3 worm cellular contexts compared by ENCODE assay signal in genomic region chrIII:8043784-8044183, ce11.
TF ChIP-seq lines count a peak whose summit lies in the region.

No protein-coding gene starts in this region.

TF ChIP-seq in whole organism, L1 larva, 84 proteins besides CTCF, POLR2A, EP300 and RAD21 (continued from another document and continues in another):
- TF ChIP-seq lsy-2 (tag; optimal IDR thresholded peaks at IDR 0.05; lab: Kevin White, UChicago), result peak; percentile 96 to 98
- no peak for TF ChIP-seq sptf-1 (tag; optimal IDR thresholded peaks at IDR 0.05; lab: Kevin White, UChicago)
- TF ChIP-seq fkh-8 (tag; optimal IDR thresholded peaks at IDR 0.05; lab: Kevin White, UChicago), result peak; percentile 99
- TF ChIP-seq irx-1 (tag; optimal IDR thresholded peaks at IDR 0.05; lab: Kevin White, UChicago), result peak; percentile 69
- peak; percentile 99 for TF ChIP-seq fkh-10 (GFP tag; optimal IDR thresholded peaks at IDR 0.05; lab: Kevin White, UChicago)
- peak; percentile 96 for TF ChIP-seq isw-1 (GFP tag; IDR thresholded peaks at IDR 0.05; lab: Robert Waterston, UW)
- TF ChIP-seq tlp-1 (tag; optimal IDR thresholded peaks at IDR 0.05; lab: Kevin White, UChicago), result no peak
- TF ChIP-seq grh-1 (GFP tag; IDR thresholded peaks at IDR 0.05; lab: Robert Waterston, UW), result peak; percentile 75
- peak; percentile 49 for TF ChIP-seq zip-4 (GFP tag; optimal IDR thresholded peaks at IDR 0.05; lab: Kevin White, UChicago)
- TF ChIP-seq efl-3 (GFP tag; optimal IDR thresholded peaks at IDR 0.05; lab: Kevin White, UChicago), result no peak
- TF ChIP-seq pqm-1 (tag; optimal IDR thresholded peaks at IDR 0.05; lab: Kevin White, UChicago), result peak; percentile 60
- TF ChIP-seq mef-2 (tag; optimal IDR thresholded peaks at IDR 0.05; lab: Kevin White, UChicago), result peak; percentile 69
- TF ChIP-seq hlh-17 (GFP tag; optimal IDR thresholded peaks at IDR 0.05; lab: Kevin White, UChicago; ENCODE audit: borderline replicate concordance), result no peak
- peak; percentile 94 for TF ChIP-seq nhr-19 (GFP tag; conservative IDR thresholded peaks at IDR 0.05; lab: Robert Waterston, UW)
- peak; percentile 87 for TF ChIP-seq ztf-4 (tag; optimal IDR thresholded peaks at IDR 0.05; lab: Kevin White, UChicago)
- TF ChIP-seq dsc-1 (tag; optimal IDR thresholded peaks at IDR 0.05; lab: Kevin White, UChicago), result peak; percentile 97
- no peak for TF ChIP-seq alr-1 (tag; optimal IDR thresholded peaks at IDR 0.05; lab: Kevin White, UChicago; ENCODE audit: borderline replicate concordance)
- peak; percentile 98 for TF ChIP-seq lin-14 (GFP tag; optimal IDR thresholded peaks at IDR 0.05; lab: Kevin White, UChicago)
- TF ChIP-seq lir-3 (tag; optimal IDR thresholded peaks at IDR 0.05; lab: Kevin White, UChicago; ENCODE audit: poor library complexity), result peak; percentile 97
- TF ChIP-seq hpl-2 (GFP tag; optimal IDR thresholded peaks at IDR 0.05; lab: Kevin White, UChicago), result peak; percentile 96
- TF ChIP-seq ceh-88 (GFP tag; IDR thresholded peaks at IDR 0.05; lab: Robert Waterston, UW), result peak; percentile 92
- TF ChIP-seq nhr-12 (tag; optimal IDR thresholded peaks at IDR 0.05; lab: Kevin White, UChicago), result no peak
- peak; percentile 97 for TF ChIP-seq pax-3 (tag; optimal IDR thresholded peaks at IDR 0.05; lab: Kevin White, UChicago)
- TF ChIP-seq unc-62 (GFP tag; optimal IDR thresholded peaks at IDR 0.05; lab: Kevin White, UChicago), result peak; percentile 50
- no peak for TF ChIP-seq ets-5 (GFP tag; IDR thresholded peaks at IDR 0.05; lab: Robert Waterston, UW)
- no peak for TF ChIP-seq nhr-84 (tag; optimal IDR thresholded peaks at IDR 0.05; lab: Kevin White, UChicago)
- peak; percentile 95 for TF ChIP-seq ceh-63 (GFP tag; optimal IDR thresholded peaks at IDR 0.05; lab: Kevin White, UChicago)
- no peak for TF ChIP-seq nhr-28 (tag; optimal IDR thresholded peaks at IDR 0.05; lab: Kevin White, UChicago)
- TF ChIP-seq sox-4 (tag; optimal IDR thresholded peaks at IDR 0.05; lab: Kevin White, UChicago), result peak; percentile 85
- TF ChIP-seq snpc-4 (tag; optimal IDR thresholded peaks at IDR 0.05; lab: Kevin White, UChicago), result peak; percentile 79
- TF ChIP-seq nhr-90 (tag; optimal IDR thresholded peaks at IDR 0.05; lab: Kevin White, UChicago; ENCODE audit: poor library complexity), result peak; percentile 96
- TF ChIP-seq sup-37 (GFP tag; optimal IDR thresholded peaks at IDR 0.05; lab: Kevin White, UChicago), result peak; percentile 39
- TF ChIP-seq mab-9 (GFP tag; IDR thresholded peaks at IDR 0.05; lab: Robert Waterston, UW), result peak; percentile 86
- peak; percentile 97 for TF ChIP-seq jun-1 (tag; optimal IDR thresholded peaks at IDR 0.05; lab: Kevin White, UChicago)
- peak; percentile 99 for TF ChIP-seq nhr-77 (tag; optimal IDR thresholded peaks at IDR 0.05; lab: Kevin White, UChicago)
- peak; percentile 96 for TF ChIP-seq xbp-1 (tag; optimal IDR thresholded peaks at IDR 0.05; lab: Kevin White, UChicago)
- peak; percentile 99 for TF ChIP-seq vab-15 (tag; optimal IDR thresholded peaks at IDR 0.05; lab: Kevin White, UChicago)
- TF ChIP-seq nhr-47 (tag; optimal IDR thresholded peaks at IDR 0.05; lab: Kevin White, UChicago), result peak; percentile 96
- peak; percentile 86 for TF ChIP-seq unc-98 (GFP tag; IDR thresholded peaks at IDR 0.05; lab: Robert Waterston, UW)
- peak; percentile 95 for TF ChIP-seq tbx-2 (tag; optimal IDR thresholded peaks at IDR 0.05; lab: Kevin White, UChicago)
- peak in 1 of 2 experiments; percentile 93 for TF ChIP-seq ztf-11 (tag; optimal IDR thresholded peaks at IDR 0.05; lab: Kevin White, UChicago)
- no peak for TF ChIP-seq ama-1 (optimal IDR thresholded peaks at IDR 0.05; lab: Kevin White, UChicago)
- peak; percentile 98 for TF ChIP-seq lin-15B (tag; optimal IDR thresholded peaks at IDR 0.05; lab: Kevin White, UChicago)
- no peak for TF ChIP-seq unc-30 (tag; optimal IDR thresholded peaks at IDR 0.05; lab: Kevin White, UChicago)

TF ChIP-seq in whole organism, L3 larva, 47 proteins besides CTCF, POLR2A, EP300 and RAD21 (continued from another document):
- TF ChIP-seq daf-12 (tag; optimal IDR thresholded peaks at IDR 0.05; lab: Kevin White, UChicago), result peak; percentile 21
- peak; percentile 97 for TF ChIP-seq jun-1 (tag; optimal IDR thresholded peaks at IDR 0.05; lab: Kevin White, UChicago)
- TF ChIP-seq elt-3 (tag; optimal IDR thresholded peaks at IDR 0.05; lab: Kevin White, UChicago), result peak in 1 of 3 experiments; percentile 98
- TF ChIP-seq ceh-82 (tag; optimal IDR thresholded peaks at IDR 0.05; lab: Kevin White, UChicago), result peak; percentile 92
- peak; percentile 97 for TF ChIP-seq nhr-23 (tag; optimal IDR thresholded peaks at IDR 0.05; lab: Kevin White, UChicago)
- peak; percentile 96 for TF ChIP-seq nfya-1 (tag; optimal IDR thresholded peaks at IDR 0.05; lab: Kevin White, UChicago; ENCODE audit: insufficient read depth)
- TF ChIP-seq nhr-76 (tag; optimal IDR thresholded peaks at IDR 0.05; lab: Kevin White, UChicago), result peak; percentile 79
- peak; percentile 96 for TF ChIP-seq hmg-11 (tag; optimal IDR thresholded peaks at IDR 0.05; lab: Kevin White, UChicago)
- TF ChIP-seq ceh-28 (tag; optimal IDR thresholded peaks at IDR 0.05; lab: Kevin White, UChicago), result peak; percentile 93
- TF ChIP-seq nhr-28 (tag; optimal IDR thresholded peaks at IDR 0.05; lab: Kevin White, UChicago), result no peak
- TF ChIP-seq skn-1 (tag; optimal IDR thresholded peaks at IDR 0.05; lab: Kevin White, UChicago), result peak; percentile 92
- peak; percentile 81 for TF ChIP-seq ztf-4 (tag; optimal IDR thresholded peaks at IDR 0.05; lab: Kevin White, UChicago)
- peak; percentile 98 for TF ChIP-seq lin-39 (tag; optimal IDR thresholded peaks at IDR 0.05; lab: Kevin White, UChicago)
- peak; percentile 53 for TF ChIP-seq ama-1 (optimal IDR thresholded peaks at IDR 0.05; lab: Kevin White, UChicago)
- peak; percentile 97 for TF ChIP-seq nhr-43 (tag; optimal IDR thresholded peaks at IDR 0.05; lab: Kevin White, UChicago; ENCODE audit: poor library complexity, severe bottlenecking)
- TF ChIP-seq nhr-237 (tag; optimal IDR thresholded peaks at IDR 0.05; lab: Kevin White, UChicago), result no peak
- TF ChIP-seq aly-2 (tag; optimal IDR thresholded peaks at IDR 0.05; lab: Kevin White, UChicago), result no peak
- TF ChIP-seq fos-1 (tag; optimal IDR thresholded peaks at IDR 0.05; lab: Kevin White, UChicago), result peak; percentile 93
- peak; percentile 89 for TF ChIP-seq nhr-77 (tag; optimal IDR thresholded peaks at IDR 0.05; lab: Kevin White, UChicago)
- peak; percentile 69 for TF ChIP-seq ceh-16 (tag; optimal IDR thresholded peaks at IDR 0.05; lab: Kevin White, UChicago)
- peak; percentile 49 for TF ChIP-seq zag-1 (tag; optimal IDR thresholded peaks at IDR 0.05; lab: Kevin White, UChicago)
- TF ChIP-seq nhr-11 (tag; optimal IDR thresholded peaks at IDR 0.05; lab: Kevin White, UChicago), result peak; percentile 97
- peak; percentile 95 for TF ChIP-seq snpc-4 (tag; optimal IDR thresholded peaks at IDR 0.05; lab: Kevin White, UChicago)
- TF ChIP-seq R02D3.7 (tag; optimal IDR thresholded peaks at IDR 0.05; lab: Kevin White, UChicago), result peak; percentile 95
- peak; percentile 82 for TF ChIP-seq elt-1 (tag; optimal IDR thresholded peaks at IDR 0.05; lab: Kevin White, UChicago)
- peak; percentile 44 for TF ChIP-seq nhr-67 (tag; optimal IDR thresholded peaks at IDR 0.05; lab: Kevin White, UChicago)
- TF ChIP-seq fkh-10 (GFP tag; optimal IDR thresholded peaks at IDR 0.05; lab: Kevin White, UChicago), result peak; percentile 96
- peak; percentile 98 for TF ChIP-seq lsy-12 (tag; optimal IDR thresholded peaks at IDR 0.05; lab: Kevin White, UChicago)

TF ChIP-seq in whole organism, young adult, 124 proteins besides CTCF, POLR2A, EP300 and RAD21 (continued from another document and continues in another):
- peak; percentile 37 for TF ChIP-seq lsy-27 (tag; optimal IDR thresholded peaks at IDR 0.05; lab: Kevin White, UChicago; ENCODE audit: borderline replicate concordance, insufficient read depth)
- peak; percentile 66 for TF ChIP-seq ztf-3 (GFP tag; optimal IDR thresholded peaks at IDR 0.05; lab: Kevin White, UChicago)
- peak; percentile 93 for TF ChIP-seq egl-44 (GFP tag; IDR thresholded peaks at IDR 0.05; lab: Robert Waterston, UW)
- TF ChIP-seq attf-6 (GFP tag; IDR thresholded peaks at IDR 0.05; lab: Robert Waterston, UW), result peak; percentile 82
- peak; percentile 97 for TF ChIP-seq somi-1 (GFP tag; optimal IDR thresholded peaks at IDR 0.05; lab: Kevin White, UChicago)
- TF ChIP-seq let-526 (GFP tag; IDR thresholded peaks at IDR 0.05; lab: Robert Waterston, UW), result peak; percentile 99
- peak; percentile 24 for TF ChIP-seq hlh-12 (tag; optimal IDR thresholded peaks at IDR 0.05; lab: Kevin White, UChicago)
- TF ChIP-seq F39B2.1 (GFP tag; IDR thresholded peaks at IDR 0.05; lab: Robert Waterston, UW), result no peak
- peak; percentile 78 for TF ChIP-seq snpc-1.1 (tag; optimal IDR thresholded peaks at IDR 0.05; lab: Kevin White, UChicago; ENCODE audit: insufficient read depth)
- peak; percentile 94 for TF ChIP-seq attf-3 (GFP tag; conservative IDR thresholded peaks at IDR 0.05; lab: Robert Waterston, UW)
- peak; percentile 97 for TF ChIP-seq D2030.7 (GFP tag; IDR thresholded peaks at IDR 0.05; lab: Robert Waterston, UW)
- no peak for TF ChIP-seq nfya-1 (tag; optimal IDR thresholded peaks at IDR 0.05; lab: Kevin White, UChicago; ENCODE audit: borderline replicate concordance, insufficient read depth)
- peak; percentile 100 for TF ChIP-seq ztf-18 (tag; optimal IDR thresholded peaks at IDR 0.05; lab: Kevin White, UChicago)
- TF ChIP-seq C17E4.6 (GFP tag; IDR thresholded peaks at IDR 0.05; lab: Robert Waterston, UW), result peak; percentile 96
- TF ChIP-seq dox-1 (GFP tag; IDR thresholded peaks at IDR 0.05; lab: Robert Waterston, UW), result peak; percentile 99
- TF ChIP-seq ceh-40 (GFP tag; IDR thresholded peaks at IDR 0.05; lab: Robert Waterston, UW), result peak; percentile 83
- peak; percentile 88 for TF ChIP-seq F22D6.2 (tag; optimal IDR thresholded peaks at IDR 0.05; lab: Kevin White, UChicago)
- TF ChIP-seq F33H1.4 (GFP tag; IDR thresholded peaks at IDR 0.05; lab: Robert Waterston, UW), result peak; percentile 85
- peak; percentile 52 for TF ChIP-seq mes-4 (tag; optimal IDR thresholded peaks at IDR 0.05; lab: Kevin White, UChicago)
- peak; percentile 94 for TF ChIP-seq B0019.2 (GFP tag; conservative IDR thresholded peaks at IDR 0.05; lab: Robert Waterston, UW)
- no peak for TF ChIP-seq tbx-9 (tag; optimal IDR thresholded peaks at IDR 0.05; lab: Kevin White, UChicago; ENCODE audit: borderline replicate concordance)
- peak; percentile 93 for TF ChIP-seq ztf-22 (GFP tag; optimal IDR thresholded peaks at IDR 0.05; lab: Kevin White, UChicago)
- peak; percentile 92 for TF ChIP-seq B0035.1 (tag; optimal IDR thresholded peaks at IDR 0.05; lab: Kevin White, UChicago)
- TF ChIP-seq lag-1 (GFP tag; IDR thresholded peaks at IDR 0.05; lab: Robert Waterston, UW), result no peak
- peak; percentile 89 for TF ChIP-seq dpl-1 (GFP tag; optimal IDR thresholded peaks at IDR 0.05; lab: Kevin White, UChicago)
- no peak for TF ChIP-seq F55B11.4 (tag; optimal IDR thresholded peaks at IDR 0.05; lab: Kevin White, UChicago; ENCODE audit: borderline replicate concordance, insufficient read depth)
- peak; percentile 84 to 91 for TF ChIP-seq let-607 (tag; optimal IDR thresholded peaks at IDR 0.05; lab: Kevin White, UChicago)
- TF ChIP-seq pha-4 (tag; optimal IDR thresholded peaks at IDR 0.05; lab: Kevin White, UChicago), result peak; percentile 95
- TF ChIP-seq sdz-38 (tag; optimal IDR thresholded peaks at IDR 0.05; lab: Kevin White, UChicago), result no peak
- peak in 2 of 3 experiments; percentile 69 to 97 for TF ChIP-seq lin-35 (GFP tag; optimal IDR thresholded peaks at IDR 0.05; lab: Kevin White, UChicago)
- peak; percentile 96 for TF ChIP-seq lin-54 (GFP tag; optimal IDR thresholded peaks at IDR 0.05; lab: Kevin White, UChicago)
- peak; percentile 99 for TF ChIP-seq unc-130 (GFP tag; optimal IDR thresholded peaks at IDR 0.05; lab: Kevin White, UChicago)
- peak; percentile 100 for TF ChIP-seq ztf-25 (GFP tag; IDR thresholded peaks at IDR 0.05; lab: Robert Waterston, UW)
- no peak for TF ChIP-seq nhr-179 (tag; optimal IDR thresholded peaks at IDR 0.05; lab: Kevin White, UChicago)
- TF ChIP-seq rcor-1 (GFP tag; IDR thresholded peaks at IDR 0.05; lab: Robert Waterston, UW), result peak; percentile 97
- TF ChIP-seq sptf-2 (GFP tag; optimal IDR thresholded peaks at IDR 0.05; lab: Kevin White, UChicago), result peak; percentile 96
- TF ChIP-seq K12H6.12 (tag; optimal IDR thresholded peaks at IDR 0.05; lab: Kevin White, UChicago), result peak; percentile 99
- peak; percentile 96 for TF ChIP-seq Y53F4B.3 (GFP tag; IDR thresholded peaks at IDR 0.05; lab: Robert Waterston, UW)
- TF ChIP-seq lin-26 (GFP tag; IDR thresholded peaks at IDR 0.05; lab: Robert Waterston, UW), result peak; percentile 97
- peak; percentile 47 for TF ChIP-seq F57C9.4 (tag; optimal IDR thresholded peaks at IDR 0.05; lab: Kevin White, UChicago)
- peak; percentile 93 for TF ChIP-seq ceh-91 (GFP tag; IDR thresholded peaks at IDR 0.05; lab: Robert Waterston, UW)
- peak; percentile 89 for TF ChIP-seq him-1 (tag; optimal IDR thresholded peaks at IDR 0.05; lab: Kevin White, UChicago)
- peak; percentile 96 for TF ChIP-seq T07F8.4 (tag; optimal IDR thresholded peaks at IDR 0.05; lab: Kevin White, UChicago)
- peak; percentile 87 for TF ChIP-seq ztf-26 (tag; optimal IDR thresholded peaks at IDR 0.05; lab: Kevin White, UChicago)
- peak; percentile 93 to 99 for TF ChIP-seq rec-8 (tag; optimal IDR thresholded peaks at IDR 0.05; lab: Kevin White, UChicago)
- no peak for TF ChIP-seq T26A5.8 (tag; optimal IDR thresholded peaks at IDR 0.05; lab: Kevin White, UChicago)
- peak; percentile 99 for TF ChIP-seq F23B12.7 (tag; optimal IDR thresholded peaks at IDR 0.05; lab: Kevin White, UChicago; ENCODE audit: insufficient read depth)
- peak; percentile 77 for TF ChIP-seq mel-28 (tag; optimal IDR thresholded peaks at IDR 0.05; lab: Kevin White, UChicago; ENCODE audit: borderline replicate concordance)
- peak; percentile 67; the same call in 1 of the 2 replicates for TF ChIP-seq C06A6.2 (GFP tag; conservative IDR thresholded peaks at IDR 0.05; lab: Robert Waterston, UW)
- no peak; the same call in 1 of the 2 replicates for TF ChIP-seq nfyb-1 (GFP tag; IDR thresholded peaks at IDR 0.05; lab: Robert Waterston, UW)
- no peak for TF ChIP-seq cebp-2 (GFP tag; IDR thresholded peaks at IDR 0.05; lab: Robert Waterston, UW)
- peak; percentile 98 for TF ChIP-seq pbrm-1 (GFP tag; IDR thresholded peaks at IDR 0.05; lab: Robert Waterston, UW)
- TF ChIP-seq mxl-1 (tag; optimal IDR thresholded peaks at IDR 0.05; lab: Kevin White, UChicago), result peak; percentile 92
- no peak for TF ChIP-seq zfh-2 (GFP tag; conservative IDR thresholded peaks at IDR 0.05; lab: Robert Waterston, UW)
- TF ChIP-seq aptf-2 (GFP tag; conservative IDR thresholded peaks at IDR 0.05; lab: Robert Waterston, UW), result peak; percentile 98
- TF ChIP-seq repo-1 (tag; optimal IDR thresholded peaks at IDR 0.05; lab: Kevin White, UChicago), result peak; percentile 2
- TF ChIP-seq B0261.1 (tag; optimal IDR thresholded peaks at IDR 0.05; lab: Kevin White, UChicago), result peak; percentile 51
- TF ChIP-seq mcd-1 (GFP tag; IDR thresholded peaks at IDR 0.05; lab: Robert Waterston, UW), result peak; percentile 93
- TF ChIP-seq ztf-28 (GFP tag; IDR thresholded peaks at IDR 0.05; lab: Robert Waterston, UW), result peak; percentile 100
- peak; percentile 100 for TF ChIP-seq ccch-3 (GFP tag; optimal IDR thresholded peaks at IDR 0.05; lab: Kevin White, UChicago)
- peak; percentile 91 for TF ChIP-seq lsl-1 (GFP tag; optimal IDR thresholded peaks at IDR 0.05; lab: Kevin White, UChicago)
- peak; percentile 71 for TF ChIP-seq unc-62 (GFP tag; optimal IDR thresholded peaks at IDR 0.05; lab: Kevin White, UChicago)
- peak; percentile 96 for TF ChIP-seq madf-3 (GFP tag; IDR thresholded peaks at IDR 0.05; lab: Robert Waterston, UW)
- TF ChIP-seq akir-1 (GFP tag; optimal IDR thresholded peaks at IDR 0.05; lab: Kevin White, UChicago), result peak; percentile 95
- no peak for TF ChIP-seq xnd-1 (tag; optimal IDR thresholded peaks at IDR 0.05; lab: Kevin White, UChicago)
- peak; percentile 7 for TF ChIP-seq rpc-1 (optimal IDR thresholded peaks at IDR 0.05; lab: Kevin White, UChicago)
- TF ChIP-seq rpc-1 (tag; optimal IDR thresholded peaks at IDR 0.05; lab: Kevin White, UChicago), result peak; percentile 20
